In genomic region chrIII:13275784-13276183, ce11 we compare ENCODE assay signal across 1 worm cellular context.
TF ChIP-seq lines count a peak whose summit lies in the region.

No protein-coding gene starts in this region.

TF ChIP-seq in whole organism, L1 larva, 84 proteins besides CTCF, POLR2A, EP300 and RAD21 (continued from another document):
- TF ChIP-seq nhr-77 (tag; optimal IDR thresholded peaks at IDR 0.05; lab: Kevin White, UChicago) (peak; percentile 20), ceh-88 (GFP tag; IDR thresholded peaks at IDR 0.05; lab: Robert Waterston, UW) (no peak), efl-1 (optimal IDR thresholded peaks at IDR 0.05; lab: Kevin White, UChicago) (peak; percentile 67 to 80), efl-1 (GFP tag; optimal IDR thresholded peaks at IDR 0.05 in 1 of 2; lab: Kevin White, UChicago) (peak; percentile 17 to 82), tlp-1 (tag; optimal IDR thresholded peaks at IDR 0.05; lab: Kevin White, UChicago) (no peak), hlh-17 (GFP tag; optimal IDR thresholded peaks at IDR 0.05; lab: Kevin White, UChicago; ENCODE audit: borderline replicate concordance) (no peak), nhr-90 (tag; optimal IDR thresholded peaks at IDR 0.05; lab: Kevin White, UChicago; ENCODE audit: poor library complexity) (no peak)
TF ChIP-seq in whole organism, L1 larva: peak in this region for 40.
